Worm (Caenorhabditis elegans): ENCODE measurements around the gene pdi-2.

DNA sequence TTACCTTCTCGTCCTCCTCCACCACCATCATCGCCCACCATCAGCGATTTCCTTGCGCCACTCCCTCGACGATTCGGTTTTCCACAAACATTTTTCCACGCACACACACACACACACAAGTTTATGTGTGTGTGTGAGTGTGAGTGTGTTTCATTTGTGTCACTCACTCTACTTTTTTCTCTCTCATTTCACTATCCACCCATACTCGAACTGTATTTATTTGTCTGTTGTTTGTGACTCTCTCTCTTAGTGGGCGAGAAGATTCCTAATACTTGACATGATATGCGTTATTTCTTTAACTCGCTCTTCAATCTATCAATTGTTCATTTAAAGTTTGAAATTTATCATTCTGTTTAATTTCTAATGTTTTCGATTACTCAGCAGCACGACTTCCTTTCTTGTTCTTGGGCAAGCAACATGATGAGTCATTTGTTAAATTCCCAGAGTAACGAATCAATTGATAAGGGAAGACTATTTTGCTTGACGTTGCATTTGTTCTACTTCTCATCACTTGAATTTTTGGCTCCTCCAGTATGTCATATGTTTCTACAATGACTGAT is 16.8 kb upstream of the pdi-2 start:
- TF ChIP-seq W03F9.2 (tag; optimal IDR thresholded peaks at IDR 0.05) (no peak), him-1 (tag; optimal IDR thresholded peaks at IDR 0.05) (no peak), dao-5 (tag; optimal IDR thresholded peaks at IDR 0.05) (no peak)
